Fruit fly (Drosophila melanogaster): ENCODE data around the gene CG4592.

The CG4592 gene

dm6 chr2L:9956993-9957652, 35.7 kb downstream of the CG4592 start, which contains the start of the genes CG4658 and CG5846 (continued):
- TF ChIP-seq Atf-2 (GFP tag; optimal IDR thresholded peaks at IDR 0.05) (peak; percentile 75), Nf-YB (GFP tag; optimal IDR thresholded peaks at IDR 0.05) (peak; percentile 83), CG3838 (GFP tag; optimal IDR thresholded peaks at IDR 0.05) (peak; percentile 82), CG15073 (GFP tag; optimal IDR thresholded peaks at IDR 0.05) (peak; percentile 77), Neu2 (GFP tag; optimal IDR thresholded peaks at IDR 0.05; ENCODE audit: borderline replicate concordance) (no peak), Eip74EF (GFP tag; optimal IDR thresholded peaks at IDR 0.05) (peak in 1 of 2 experiments; percentile 93), ab (GFP tag; optimal IDR thresholded peaks at IDR 0.05) (peak; percentile 26), CG17359 (tag; optimal IDR thresholded peaks at IDR 0.05) (peak; percentile 96), row (GFP tag; IDR thresholded peaks at IDR 0.05) (peak; percentile 99), Opbp (GFP tag; IDR thresholded peaks at IDR 0.05; ENCODE audit: partially characterized antibody) (no peak), zfh2 (GFP tag; optimal IDR thresholded peaks at IDR 0.05) (peak; percentile 54), CG9727 (GFP tag; optimal IDR thresholded peaks at IDR 0.05) (peak; percentile 95), Rx (GFP tag; IDR thresholded peaks at IDR 0.05) (peak; percentile 82), CG10565 (GFP tag; optimal IDR thresholded peaks at IDR 0.05) (peak; percentile 52), Dip3 (GFP tag; optimal IDR thresholded peaks at IDR 0.05) (peak; percentile 78), CG18476 (GFP tag; optimal IDR thresholded peaks at IDR 0.05) (peak; percentile 90), NfI (GFP tag; optimal IDR thresholded peaks at IDR 0.05) (peak; percentile 87), pfk (GFP tag; optimal IDR thresholded peaks at IDR 0.05) (no peak), CG13287 (GFP tag; IDR thresholded peaks at IDR 0.05; ENCODE audit: partially characterized antibody) (peak; percentile 41; the same call in 1 of the 2 replicates), Doc3 (GFP tag; IDR thresholded peaks at IDR 0.05; ENCODE audit: partially characterized antibody) (no peak), lola (GFP tag; optimal IDR thresholded peaks at IDR 0.05) (peak in 1 of 3 experiments; percentile 94), mam (GFP tag; optimal IDR thresholded peaks at IDR 0.05) (peak; percentile 72), CG10274 (GFP tag; optimal IDR thresholded peaks at IDR 0.05) (peak; percentile 44), scrt (GFP tag; optimal IDR thresholded peaks at IDR 0.05) (peak; percentile 91), ewg (GFP tag; optimal IDR thresholded peaks at IDR 0.05) (peak; percentile 76), CG17568 (GFP tag; optimal IDR thresholded peaks at IDR 0.05) (no peak), CG30020 (tag; optimal IDR thresholded peaks at IDR 0.05) (peak; percentile 78), CG17186 (GFP tag; optimal IDR thresholded peaks at IDR 0.05) (peak; percentile 65), lov (optimal IDR thresholded peaks at IDR 0.05) (no peak), lov (GFP tag; IDR thresholded peaks at IDR 0.05) (peak; percentile 86), CG34376 (GFP tag; optimal IDR thresholded peaks at IDR 0.05) (peak; percentile 70), CG12236 (GFP tag; optimal IDR thresholded peaks at IDR 0.05) (peak; percentile 91), pho (GFP tag; optimal IDR thresholded peaks at IDR 0.05) (peak; percentile 89), CG10959 (GFP tag; IDR thresholded peaks at IDR 0.05) (peak; percentile 89; the same call in 1 of the 2 replicates), CG2120 (GFP tag; optimal IDR thresholded peaks at IDR 0.05) (peak; percentile 95), B-H1 (GFP tag; IDR thresholded peaks at IDR 0.05) (peak; percentile 93), CG14710 (tag; optimal IDR thresholded peaks at IDR 0.05) (peak; percentile 96), TFAM (GFP tag; optimal IDR thresholded peaks at IDR 0.05) (peak; percentile 67), chn (GFP tag; optimal IDR thresholded peaks at IDR 0.05) (peak; percentile 79), so (GFP tag; IDR thresholded peaks at IDR 0.05) (peak; percentile 93; the same call in 2 of the 3 replicates), NC2α (GFP tag; optimal IDR thresholded peaks at IDR 0.05) (peak; percentile 83), CG18011 (GFP tag; optimal IDR thresholded peaks at IDR 0.05) (peak; percentile 82), H15 (GFP tag; IDR thresholded peaks at IDR 0.05) (peak; percentile 94), CG31365 (tag; optimal IDR thresholded peaks at IDR 0.05) (no peak), hb (GFP tag; IDR thresholded peaks at IDR 0.05; ENCODE audit: partially characterized antibody) (no peak), Dek (tag; optimal IDR thresholded peaks at IDR 0.05) (peak; percentile 93), ac (GFP tag; optimal IDR thresholded peaks at IDR 0.05) (peak; percentile 56), CG4360 (GFP tag; IDR thresholded peaks at IDR 0.05) (peak; percentile 38; the same call in 1 of the 2 replicates)
